Fruit fly (Drosophila melanogaster) whole organism, prepupa: Measurements from ENCODE around the gene CG11999.
A peak's percentile ranks its signal among the peaks of the same experiment; 100 is the strongest.

ENCODE experiments used
- CG16779 ChIP-seq: fragments of 200-800 bp; sonication (Bioruptor generic); optimal IDR thresholded peaks from 3 replicates; lab custom pipeline; 2017; ENCODE audit warnings: missing biosample characterization, mild to moderate bottlenecking, missing genetic modification characterization
- Eip78C ChIP-seq: fragments of 200-800 bp; sonication (Bioruptor generic); peaks from one replicate; lab custom pipeline; 2016; ENCODE audit warnings: missing biosample characterization, missing genetic modification characterization
- fd85E ChIP-seq: fragments of 200-800 bp; sonication (Bioruptor generic); optimal IDR thresholded peaks from 3 replicates; lab custom pipeline; 2016; ENCODE audit warnings: missing biosample characterization, missing genetic modification characterization
- net ChIP-seq: fragments of 200-800 bp; sonication (Bioruptor generic); optimal IDR thresholded peaks from 3 replicates; lab custom pipeline; 2016; ENCODE audit warnings: missing biosample characterization, missing genetic modification characterization
- spab ChIP-seq: fragments of 200-800 bp; sonication (Bioruptor generic); optimal IDR thresholded peaks from 2 replicates; lab custom pipeline; 2017; ENCODE audit warnings: missing biosample characterization, mild to moderate bottlenecking, missing genetic modification characterization, missing genetic modification reagents

- TF ChIP-seq CG16779, result no peak
- peak; percentile 69 for TF ChIP-seq Eip78C
- TF ChIP-seq net, result no peak
- TF ChIP-seq spab (GFP tag; lab: Kevin White, UChicago), result no peak
- TF ChIP-seq fd85E (GFP tag; lab: Kevin White, UChicago), result no peak
Measured at dm6 chr3R:5319059-5319785, 35.3 kb downstream of the CG11999 start.
